Worm (Caenorhabditis elegans) whole organism, L4/young adult: ENCODE measurements around the gene D2062.4.

Experiments
- W03F9.2 ChIP-seq: fragments of 150-350 bp; optimal IDR thresholded peaks from 2 replicates; lab custom pipeline; 2014; ENCODE audit warnings: missing biosample characterization, missing genetic modification characterization
- dao-5 ChIP-seq: sonication (generic microtip); optimal IDR thresholded peaks from 2 replicates; lab custom pipeline; 2016; ENCODE audit warnings: missing genotype, missing genetic modification characterization, moderate library complexity, missing compliant biosample characterization

- TF ChIP-seq dao-5 (tag; lab: Kevin White, UChicago) = no peak
- no peak for TF ChIP-seq W03F9.2
Observed at ce11 chrII:2586861-2587554, 36.2 kb upstream of the D2062.4 start, which contains the start of the genes F33H12.7 and sri-39.
